Fruit fly (Drosophila melanogaster): Measurements from ENCODE around the gene Pkcdelta.

Pkcdelta gene

dm6 chrX:12454358-12454757 lies 22.3 kb downstream of the Pkcdelta start, which contains the start of gene CG15927 (continued):
- no peak for TF ChIP-seq peb (GFP tag; IDR thresholded peaks at IDR 0.05)
- TF ChIP-seq HLH4C (GFP tag; IDR thresholded peaks at IDR 0.05; ENCODE audit: partially characterized antibody): no peak
- TF ChIP-seq HLH3B (GFP tag; IDR thresholded peaks at IDR 0.05): peak; percentile 79
- TF ChIP-seq CG34376 (GFP tag; optimal IDR thresholded peaks at IDR 0.05): no peak
- peak; percentile 38 for TF ChIP-seq CG12219 (GFP tag; optimal IDR thresholded peaks at IDR 0.05)
- TF ChIP-seq CG8388 (GFP tag; optimal IDR thresholded peaks at IDR 0.05): peak; percentile 59
- TF ChIP-seq CG14710 (tag; optimal IDR thresholded peaks at IDR 0.05): peak; percentile 29
- no peak for TF ChIP-seq dan (GFP tag; IDR thresholded peaks at IDR 0.05)
- TF ChIP-seq gcm (GFP tag; optimal IDR thresholded peaks at IDR 0.05): peak; percentile 27
- no peak for TF ChIP-seq CG34224 (GFP tag; IDR thresholded peaks at IDR 0.05; ENCODE audit: partially characterized antibody)
- TF ChIP-seq B-H1 (GFP tag; IDR thresholded peaks at IDR 0.05): no peak
- TF ChIP-seq YL-1 (GFP tag; optimal IDR thresholded peaks at IDR 0.05): no peak
- TF ChIP-seq NC2α (GFP tag; optimal IDR thresholded peaks at IDR 0.05): no peak
- no peak for TF ChIP-seq CG9876 (GFP tag; optimal IDR thresholded peaks at IDR 0.05)
- peak; percentile 68 for TF ChIP-seq unpg (GFP tag; optimal IDR thresholded peaks at IDR 0.05)
- TF ChIP-seq CG2116 (GFP tag; optimal IDR thresholded peaks at IDR 0.05): no peak
- TF ChIP-seq CG10431 (GFP tag; optimal IDR thresholded peaks at IDR 0.05): no peak
- no peak for TF ChIP-seq CG13624 (GFP tag; optimal IDR thresholded peaks at IDR 0.05)
- TF ChIP-seq CG12236 (GFP tag; optimal IDR thresholded peaks at IDR 0.05): no peak
- TF ChIP-seq tna (GFP tag; IDR thresholded peaks at IDR 0.05; ENCODE audit: partially characterized antibody): no peak
- TF ChIP-seq CG12744 (GFP tag; optimal IDR thresholded peaks at IDR 0.05): no peak
- no peak for TF ChIP-seq CG8765 (GFP tag; IDR thresholded peaks at IDR 0.05)
- TF ChIP-seq CG11696 (GFP tag; IDR thresholded peaks at IDR 0.05): no peak; the same call in 1 of the 2 replicates
- peak; percentile 41 for TF ChIP-seq slp2 (GFP tag; optimal IDR thresholded peaks at IDR 0.05)
- peak; percentile 66 for TF ChIP-seq lilli (GFP tag; optimal IDR thresholded peaks at IDR 0.05)
- TF ChIP-seq Mad (GFP tag; optimal IDR thresholded peaks at IDR 0.05): no peak
- TF ChIP-seq CG16815 (GFP tag; optimal IDR thresholded peaks at IDR 0.05): no peak
- TF ChIP-seq wek (GFP tag; optimal IDR thresholded peaks at IDR 0.05): no peak
- no peak for TF ChIP-seq BtbVII (GFP tag; optimal IDR thresholded peaks at IDR 0.05)
- TF ChIP-seq PHDP (tag; optimal IDR thresholded peaks at IDR 0.05): peak; percentile 59
- TF ChIP-seq Bgb (GFP tag; IDR thresholded peaks at IDR 0.05; ENCODE audit: partially characterized antibody): no peak
- peak; percentile 94 for TF ChIP-seq sens (GFP tag)
- no peak for TF ChIP-seq pzg (GFP tag; optimal IDR thresholded peaks at IDR 0.05)
- no peak for TF ChIP-seq Optix (GFP tag; IDR thresholded peaks at IDR 0.05)
- no peak for TF ChIP-seq CG15696 (tag; optimal IDR thresholded peaks at IDR 0.05)
- TF ChIP-seq Hmx (GFP tag; optimal IDR thresholded peaks at IDR 0.05): no peak
- TF ChIP-seq CG1792 (GFP tag; optimal IDR thresholded peaks at IDR 0.05): no peak
- TF ChIP-seq CG3163 (GFP tag; optimal IDR thresholded peaks at IDR 0.05): no peak
- TF ChIP-seq yki (optimal IDR thresholded peaks at IDR 0.05): no peak
- TF ChIP-seq zen (tag; optimal IDR thresholded peaks at IDR 0.05): peak; percentile 37
- no peak for TF ChIP-seq corto (GFP tag; optimal IDR thresholded peaks at IDR 0.05)
- no peak for TF ChIP-seq inv (GFP tag; IDR thresholded peaks at IDR 0.05; ENCODE audit: partially characterized antibody)
- no peak for TF ChIP-seq dm (GFP tag; optimal IDR thresholded peaks at IDR 0.05)
- TF ChIP-seq NC2β (GFP tag; optimal IDR thresholded peaks at IDR 0.05): no peak
- TF ChIP-seq CkIIα-i1 (GFP tag; IDR thresholded peaks at IDR 0.05): no peak
- peak; percentile 76 for TF ChIP-seq ATbp (GFP tag; optimal IDR thresholded peaks at IDR 0.05)
- TF ChIP-seq lbe (GFP tag; optimal IDR thresholded peaks at IDR 0.05): no peak
- no peak for TF ChIP-seq CG18011 (GFP tag; optimal IDR thresholded peaks at IDR 0.05)
- no peak for TF ChIP-seq hbn (GFP tag; IDR thresholded peaks at IDR 0.05; ENCODE audit: partially characterized antibody)
- TF ChIP-seq gfzf (GFP tag; optimal IDR thresholded peaks at IDR 0.05): no peak
- peak; percentile 67 for TF ChIP-seq CG12391 (tag; optimal IDR thresholded peaks at IDR 0.05)
